In genomic region chrV:15395347-15395746, ce11 we compare ENCODE assay signal across 4 worm cellular contexts.
TF ChIP-seq lines count a peak whose summit lies in the region.

cyb-3 (plus strand) TSS chrV:15395696.

TF ChIP-seq in whole organism, L4 larva, 104 proteins besides CTCF, POLR2A, EP300 and RAD21:
- TF ChIP-seq ces-1 (GFP tag; optimal IDR thresholded peaks at IDR 0.05; lab: Kevin White, UChicago) (no peak), Y75B8A.6 (GFP tag; IDR thresholded peaks at IDR 0.05; lab: Robert Waterston, UW) (no peak), unc-130 (GFP tag; optimal IDR thresholded peaks at IDR 0.05; lab: Kevin White, UChicago) (peak; percentile 30), unc-62 (GFP tag; optimal IDR thresholded peaks at IDR 0.05 in 1 of 2; lab: Kevin White, UChicago) (no peak), unc-62 (tag; optimal IDR thresholded peaks at IDR 0.05; lab: Kevin White, UChicago) (no peak), cey-2 (tag; optimal IDR thresholded peaks at IDR 0.05; lab: Kevin White, UChicago; ENCODE audit: borderline replicate concordance, insufficient read depth) (no peak), Y48G9A.11 (GFP tag; IDR thresholded peaks at IDR 0.05; lab: Robert Waterston, UW) (0 out of 2 replicates have a peak, but pooled peaks have one; percentile 32), nhr-42 (GFP tag; IDR thresholded peaks at IDR 0.05; lab: Robert Waterston, UW) (no peak), F26F4.8 (GFP tag; conservative IDR thresholded peaks at IDR 0.05; lab: Robert Waterston, UW) (no peak), dpl-1 (GFP tag; optimal IDR thresholded peaks at IDR 0.05; lab: Kevin White, UChicago) (no peak), dmd-6 (GFP tag; IDR thresholded peaks at IDR 0.05; lab: Robert Waterston, UW) (no peak), lin-38 (GFP tag; IDR thresholded peaks at IDR 0.05; lab: Robert Waterston, UW) (peak; percentile 90), ZK337.2 (GFP tag; IDR thresholded peaks at IDR 0.05; lab: Robert Waterston, UW) (no peak), lir-3 (tag; optimal IDR thresholded peaks at IDR 0.05; lab: Kevin White, UChicago) (no peak), F49E8.2 (tag; optimal IDR thresholded peaks at IDR 0.05; lab: Kevin White, UChicago; ENCODE audit: borderline replicate concordance) (no peak), mes-2 (tag; optimal IDR thresholded peaks at IDR 0.05; lab: Kevin White, UChicago; ENCODE audit: poor library complexity, severe bottlenecking) (no peak), nhr-111 (GFP tag; optimal IDR thresholded peaks at IDR 0.05; lab: Kevin White, UChicago) (no peak), unc-39 (tag; optimal IDR thresholded peaks at IDR 0.05; lab: Kevin White, UChicago) (no peak), attf-4 (tag; optimal IDR thresholded peaks at IDR 0.05; lab: Kevin White, UChicago) (no peak)

TF ChIP-seq in whole organism, early embryonic, 17 proteins besides CTCF, POLR2A, EP300 and RAD21:
- TF ChIP-seq ceh-13 (GFP tag; optimal IDR thresholded peaks at IDR 0.05; lab: Kevin White, UChicago), result no peak
- no peak for TF ChIP-seq ceh-36 (tag; optimal IDR thresholded peaks at IDR 0.05; lab: Kevin White, UChicago)
- TF ChIP-seq ama-1 (optimal IDR thresholded peaks at IDR 0.05; lab: Kevin White, UChicago), result no peak
- 0 out of 2 replicates have a peak, but pooled peaks have one; percentile 37 for TF ChIP-seq pes-1 (GFP tag; IDR thresholded peaks at IDR 0.05; lab: Robert Waterston, UW)

TF ChIP-seq in whole organism, mixed stage, embryonic, 35 proteins besides CTCF, POLR2A, EP300 and RAD21:
- peak; percentile 57 for TF ChIP-seq lsy-2 (tag; optimal IDR thresholded peaks at IDR 0.05; lab: Kevin White, UChicago)
- no peak for TF ChIP-seq blmp-1 (tag; optimal IDR thresholded peaks at IDR 0.05; lab: Kevin White, UChicago)

TF ChIP-seq in whole organism, young adult, 124 proteins besides CTCF, POLR2A, EP300 and RAD21:
- no peak for TF ChIP-seq T07F8.4 (tag; optimal IDR thresholded peaks at IDR 0.05; lab: Kevin White, UChicago)
- peak; percentile 80 for TF ChIP-seq B0019.2 (GFP tag; conservative IDR thresholded peaks at IDR 0.05; lab: Robert Waterston, UW)
- peak; percentile 71 for TF ChIP-seq F33H1.4 (GFP tag; IDR thresholded peaks at IDR 0.05; lab: Robert Waterston, UW)
- TF ChIP-seq bed-2 (GFP tag; IDR thresholded peaks at IDR 0.05; lab: Robert Waterston, UW), result no peak
- TF ChIP-seq snpc-1.1 (tag; optimal IDR thresholded peaks at IDR 0.05; lab: Kevin White, UChicago; ENCODE audit: insufficient read depth), result no peak
- TF ChIP-seq lin-35 (GFP tag; optimal IDR thresholded peaks at IDR 0.05; lab: Kevin White, UChicago), result peak in 1 of 3 experiments; percentile 69
- peak; percentile 48 for TF ChIP-seq tlf-1 (GFP tag; optimal IDR thresholded peaks at IDR 0.05; lab: Kevin White, UChicago)
- TF ChIP-seq hsf-1 (GFP tag; IDR thresholded peaks at IDR 0.05; lab: Robert Waterston, UW), result peak; percentile 86
- TF ChIP-seq pbrm-1 (GFP tag; IDR thresholded peaks at IDR 0.05; lab: Robert Waterston, UW), result peak; percentile 28; the same call in 1 of the 2 replicates
- peak; percentile 91 for TF ChIP-seq ceh-91 (GFP tag; IDR thresholded peaks at IDR 0.05; lab: Robert Waterston, UW)
- peak; percentile 95 for TF ChIP-seq madf-6 (GFP tag; IDR thresholded peaks at IDR 0.05; lab: Robert Waterston, UW)
- peak; percentile 91 for TF ChIP-seq D2030.7 (GFP tag; IDR thresholded peaks at IDR 0.05; lab: Robert Waterston, UW)
- TF ChIP-seq ztf-28 (GFP tag; IDR thresholded peaks at IDR 0.05; lab: Robert Waterston, UW), result no peak
- no peak for TF ChIP-seq pha-4 (tag; optimal IDR thresholded peaks at IDR 0.05; lab: Kevin White, UChicago)
- peak; percentile 95 for TF ChIP-seq efl-1 (GFP tag; optimal IDR thresholded peaks at IDR 0.05; lab: Kevin White, UChicago)
- no peak for TF ChIP-seq nfyb-1 (GFP tag; IDR thresholded peaks at IDR 0.05; lab: Robert Waterston, UW)
- peak; percentile 85 for TF ChIP-seq dpl-1 (GFP tag; optimal IDR thresholded peaks at IDR 0.05; lab: Kevin White, UChicago)
- peak; percentile 82 for TF ChIP-seq lsl-1 (GFP tag; optimal IDR thresholded peaks at IDR 0.05; lab: Kevin White, UChicago)
- peak; percentile 59; the same call in 1 of the 2 replicates for TF ChIP-seq rcor-1 (GFP tag; IDR thresholded peaks at IDR 0.05; lab: Robert Waterston, UW)
- peak; percentile 1 for TF ChIP-seq snpc-4 (GFP tag; optimal IDR thresholded peaks at IDR 0.05; lab: Kevin White, UChicago)
- peak in 1 of 4 experiments; percentile 53 for TF ChIP-seq snpc-4 (tag; optimal IDR thresholded peaks at IDR 0.05; lab: Kevin White, UChicago)
- TF ChIP-seq hmg-1.2 (GFP tag; IDR thresholded peaks at IDR 0.05; lab: Robert Waterston, UW), result peak; percentile 55; the same call in 1 of the 2 replicates
- peak; percentile 80 for TF ChIP-seq F49E8.2 (tag; optimal IDR thresholded peaks at IDR 0.05; lab: Kevin White, UChicago; ENCODE audit: insufficient read depth)
- TF ChIP-seq tbp1 (GFP tag; optimal IDR thresholded peaks at IDR 0.05; lab: Kevin White, UChicago), result peak; percentile 53
- TF ChIP-seq mcd-1 (GFP tag; IDR thresholded peaks at IDR 0.05; lab: Robert Waterston, UW), result peak; percentile 84
- no peak for TF ChIP-seq bed-1 (GFP tag; IDR thresholded peaks at IDR 0.05; lab: Robert Waterston, UW)
- TF ChIP-seq mel-28 (tag; optimal IDR thresholded peaks at IDR 0.05; lab: Kevin White, UChicago; ENCODE audit: borderline replicate concordance), result no peak
- TF ChIP-seq snpc-3.4 (tag; optimal IDR thresholded peaks at IDR 0.05; lab: Kevin White, UChicago), result peak; percentile 68
- no peak for TF ChIP-seq C17E4.6 (GFP tag; IDR thresholded peaks at IDR 0.05; lab: Robert Waterston, UW)
- no peak for TF ChIP-seq ceh-40 (GFP tag; IDR thresholded peaks at IDR 0.05; lab: Robert Waterston, UW)
- TF ChIP-seq ets-4 (GFP tag; optimal IDR thresholded peaks at IDR 0.05; lab: Kevin White, UChicago), result no peak
- TF ChIP-seq Y95B8A.8 (GFP tag; IDR thresholded peaks at IDR 0.05; lab: Robert Waterston, UW), result peak; percentile 67; the same call in 1 of the 2 replicates
- TF ChIP-seq lin-40 (tag; optimal IDR thresholded peaks at IDR 0.05; lab: Kevin White, UChicago), result no peak
- TF ChIP-seq Y53F4B.3 (GFP tag; IDR thresholded peaks at IDR 0.05; lab: Robert Waterston, UW), result no peak; the same call in 1 of the 2 replicates
- TF ChIP-seq lin-54 (GFP tag; optimal IDR thresholded peaks at IDR 0.05; lab: Kevin White, UChicago), result peak; percentile 75
- no peak for TF ChIP-seq ztf-26 (tag; optimal IDR thresholded peaks at IDR 0.05; lab: Kevin White, UChicago)
- 0 out of 2 replicates have a peak, but pooled peaks have one; percentile 24 for TF ChIP-seq Y53G8AR.9 (GFP tag; conservative IDR thresholded peaks at IDR 0.05; lab: Robert Waterston, UW)
- TF ChIP-seq cebp-1 (GFP tag; IDR thresholded peaks at IDR 0.05; lab: Robert Waterston, UW), result no peak
- TF ChIP-seq cebp-1 (tag; optimal IDR thresholded peaks at IDR 0.05; lab: Kevin White, UChicago), result no peak
- peak; percentile 18 for TF ChIP-seq B0261.1 (tag; optimal IDR thresholded peaks at IDR 0.05; lab: Kevin White, UChicago)
- TF ChIP-seq athp-1 (tag; optimal IDR thresholded peaks at IDR 0.05; lab: Kevin White, UChicago), result peak; percentile 7
- no peak for TF ChIP-seq F52B5.7 (tag; optimal IDR thresholded peaks at IDR 0.05; lab: Kevin White, UChicago)
- TF ChIP-seq ztf-18 (tag; optimal IDR thresholded peaks at IDR 0.05; lab: Kevin White, UChicago), result peak; percentile 20
- peak; percentile 60; the same call in 1 of the 2 replicates for TF ChIP-seq dox-1 (GFP tag; IDR thresholded peaks at IDR 0.05; lab: Robert Waterston, UW)
- peak; percentile 92 for TF ChIP-seq madf-8 (GFP tag; conservative IDR thresholded peaks at IDR 0.05; lab: Robert Waterston, UW)
- no peak for TF ChIP-seq ekl-4 (GFP tag; IDR thresholded peaks at IDR 0.05; lab: Robert Waterston, UW)
- TF ChIP-seq xnd-1 (tag; optimal IDR thresholded peaks at IDR 0.05; lab: Kevin White, UChicago), result peak; percentile 82
- TF ChIP-seq madf-3 (GFP tag; IDR thresholded peaks at IDR 0.05; lab: Robert Waterston, UW), result peak; percentile 89
- TF ChIP-seq cebp-2 (GFP tag; IDR thresholded peaks at IDR 0.05; lab: Robert Waterston, UW), result no peak
- TF ChIP-seq F57C9.4 (tag; optimal IDR thresholded peaks at IDR 0.05; lab: Kevin White, UChicago), result no peak
- TF ChIP-seq die-1 (tag; optimal IDR thresholded peaks at IDR 0.05; lab: Kevin White, UChicago), result no peak
- peak; percentile 36 for TF ChIP-seq unc-130 (GFP tag; optimal IDR thresholded peaks at IDR 0.05; lab: Kevin White, UChicago)

Comparison
In these comparisons a context has a peak if more than half of its experiments do, and no peak if none do; other contexts are left out.
1. Of the 7 proteins assayed by ChIP-seq in both whole organism, young adult and whole organism, L4 larva: peak only in whole organism, young adult: F49E8.2 and dpl-1; only in whole organism, L4 larva: none; in both: unc-130; in neither: 3; mixed calls (peak in some experiments, not most) for 1.